Fruit fly (Drosophila melanogaster) whole organism, embryonic: ENCODE results near the gene Cpr30F.

Experiments used
- Adf1 ChIP-seq: fragments of 200-800 bp; sonication (Bioruptor generic); IDR thresholded peaks from 2 replicates; pipeline ENCODE4 v1.3.6; 2022; ENCODE audit warnings: missing biosample characterization, missing genetic modification characterization
- CG10431 ChIP-seq: fragments of 200-800 bp; sonication (Bioruptor generic); optimal IDR thresholded peaks from 3 replicates; lab custom pipeline; 2018; ENCODE audit warnings: missing biosample characterization, mild to moderate bottlenecking, missing genetic modification characterization
- CG10979 ChIP-seq: fragments of 200-800 bp; sonication (Bioruptor generic); optimal IDR thresholded peaks from 2 replicates; lab custom pipeline; 2018; ENCODE audit warnings: missing biosample characterization, mild to moderate bottlenecking, missing genetic modification characterization, moderate library complexity
- CG12219 ChIP-seq: fragments of 200-800 bp; sonication (Bioruptor generic); optimal IDR thresholded peaks from 3 replicates; lab custom pipeline; 2018; ENCODE audit warnings: missing biosample characterization, mild to moderate bottlenecking, missing genetic modification characterization
- CG13894 ChIP-seq: fragments of 200-800 bp; sonication (Bioruptor generic); optimal IDR thresholded peaks from 3 replicates; lab custom pipeline; 2018; ENCODE audit warnings: missing biosample characterization, mild to moderate bottlenecking, missing genetic modification characterization, moderate library complexity
- CG15073 ChIP-seq: fragments of 200-800 bp; sonication (Bioruptor generic); optimal IDR thresholded peaks from 2 replicates; lab custom pipeline; 2016; ENCODE audit warnings: missing biosample characterization, missing genetic modification characterization
- CG1529 ChIP-seq: fragments of 200-800 bp; sonication (Bioruptor generic); optimal IDR thresholded peaks from 3 replicates; lab custom pipeline; 2018; ENCODE audit warnings: missing biosample characterization, missing genetic modification characterization
- CG15514 ChIP-seq: fragments of 200-800 bp; sonication (Bioruptor generic); optimal IDR thresholded peaks from 3 replicates; lab custom pipeline; 2017; ENCODE audit warnings: missing biosample characterization, missing genetic modification characterization, mild to moderate bottlenecking, moderate library complexity, missing genetic modification reagents
- CG16779 ChIP-seq: fragments of 200-800 bp; sonication (Bioruptor generic); IDR thresholded peaks from 2 replicates; pipeline ENCODE4 v1.3.6; 2022; ENCODE audit warnings: missing biosample characterization, missing genetic modification characterization
- CG1792 ChIP-seq: fragments of 200-800 bp; sonication (Bioruptor generic); optimal IDR thresholded peaks from 2 replicates; lab custom pipeline; 2016; ENCODE audit warnings: missing biosample characterization, missing genetic modification characterization
- CG18619 ChIP-seq: fragments of 200-800 bp; sonication (Bioruptor generic); optimal IDR thresholded peaks from 3 replicates; lab custom pipeline; 2017; ENCODE audit warnings: missing biosample characterization, mild to moderate bottlenecking, missing genetic modification characterization
- CG2889 ChIP-seq: fragments of 200-800 bp; sonication (Bioruptor generic); IDR thresholded peaks from 3 replicates; pipeline ENCODE4 v1.3.6; 2022; ENCODE audit warnings: missing biosample characterization, missing genetic modification characterization
- CG34376 ChIP-seq: fragments of 200-800 bp; sonication (Bioruptor generic); optimal IDR thresholded peaks from 2 replicates; lab custom pipeline; 2018; ENCODE audit warnings: missing biosample characterization, mild to moderate bottlenecking, missing genetic modification characterization
- CG6813 ChIP-seq: fragments of 200-800 bp; sonication (Bioruptor generic); optimal IDR thresholded peaks from 2 replicates; lab custom pipeline; 2017; ENCODE audit warnings: missing biosample characterization, missing genetic modification characterization, mild to moderate bottlenecking, moderate library complexity, missing genetic modification reagents
- CG7271 ChIP-seq: fragments of 200-800 bp; sonication (Bioruptor generic); optimal IDR thresholded peaks from 2 replicates; lab custom pipeline; 2018; ENCODE audit warnings: missing biosample characterization, mild to moderate bottlenecking, missing genetic modification characterization, moderate library complexity
- CG7839 ChIP-seq: fragments of 200-800 bp; sonication (Bioruptor generic); optimal IDR thresholded peaks from 3 replicates; lab custom pipeline; 2018; ENCODE audit warnings: missing biosample characterization, mild to moderate bottlenecking, missing genetic modification characterization, moderate library complexity
- CG8281 ChIP-seq: fragments of 200-800 bp; sonication (Bioruptor generic); optimal IDR thresholded peaks from 2 replicates; lab custom pipeline; 2018; ENCODE audit warnings: missing biosample characterization, mild to moderate bottlenecking, missing genetic modification characterization, moderate library complexity
- Ets65A ChIP-seq: fragments of 200-800 bp; sonication (Bioruptor generic); peaks from one replicate; lab custom pipeline; 2016; ENCODE audit warnings: missing biosample characterization, missing genetic modification characterization
- Ets97D ChIP-seq: fragments of 200-800 bp; sonication (Bioruptor generic); optimal IDR thresholded peaks from 3 replicates; lab custom pipeline; 2016; ENCODE audit warnings: missing biosample characterization, missing genetic modification characterization
- Gsc ChIP-seq: fragments of 200-800 bp; sonication (Bioruptor generic); IDR thresholded peaks from 2 replicates; pipeline ENCODE4 v1.3.6; 2022; ENCODE audit warnings: missing biosample characterization, missing genetic modification characterization
- HLH3B ChIP-seq: fragments of 200-800 bp; sonication (Bioruptor generic); IDR thresholded peaks from 2 replicates; pipeline ENCODE4 v1.3.6; 2022; ENCODE audit warnings: missing biosample characterization, missing genetic modification characterization
- MESR4 ChIP-seq: fragments of 200-800 bp; sonication (Bioruptor generic); optimal IDR thresholded peaks from 2 replicates; lab custom pipeline; 2018; ENCODE audit warnings: missing biosample characterization, mild to moderate bottlenecking, missing genetic modification characterization, moderate library complexity
- Med ChIP-seq: fragments of 200-800 bp; sonication (Bioruptor generic); peaks from one replicate; lab custom pipeline; 2016; ENCODE audit warnings: missing biosample characterization, missing genetic modification characterization, mild to moderate bottlenecking, inconsistent platforms, moderate library complexity
- Opbp ChIP-seq: fragments of 200-800 bp; sonication (Bioruptor generic); IDR thresholded peaks from 3 replicates; pipeline ENCODE4 v1.3.6; 2022; ENCODE audit warnings: missing biosample characterization, missing genetic modification characterization; ENCODE audit not compliant: partially characterized antibody
- Sry-β ChIP-seq: fragments of 200-800 bp; sonication (Bioruptor generic); optimal IDR thresholded peaks from 2 replicates; lab custom pipeline; 2018; ENCODE audit warnings: missing biosample characterization, mild to moderate bottlenecking, missing genetic modification characterization, moderate library complexity
- bbx ChIP-seq: fragments of 200-800 bp; sonication (Bioruptor generic); IDR thresholded peaks from 2 replicates; pipeline ENCODE4 v1.3.6; 2022; ENCODE audit warnings: missing biosample characterization, missing genetic modification characterization; ENCODE audit not compliant: partially characterized antibody
- caup ChIP-seq: fragments of 200-800 bp; sonication (Bioruptor generic); optimal IDR thresholded peaks from 3 replicates; lab custom pipeline; 2017; ENCODE audit warnings: missing biosample characterization, mild to moderate bottlenecking, missing genetic modification characterization, moderate library complexity; ENCODE audit not compliant: severe bottlenecking
- cg ChIP-seq: fragments of 200-800 bp; sonication (Bioruptor generic); optimal IDR thresholded peaks from 3 replicates; lab custom pipeline; 2019; ENCODE audit warnings: missing biosample characterization, mild to moderate bottlenecking, missing genetic modification characterization, moderate library complexity
- corto ChIP-seq: fragments of 200-800 bp; sonication (Bioruptor generic); optimal IDR thresholded peaks from 2 replicates; lab custom pipeline; 2016; ENCODE audit warnings: missing biosample characterization, mild to moderate bottlenecking, missing genetic modification characterization, moderate library complexity
- eve ChIP-seq, 2 experiments: fragments of >200 bp; optimal IDR thresholded peaks; 2 replicates each; lab custom pipeline; 2017; ENCODE audit warnings: missing biosample characterization in 2 of 2, missing genetic modification characterization in 2 of 2
- fd96Cb ChIP-seq: fragments of 200-800 bp; sonication (Bioruptor generic); optimal IDR thresholded peaks from 2 replicates; lab custom pipeline; 2018; ENCODE audit warnings: missing biosample characterization, mild to moderate bottlenecking, missing genetic modification characterization, moderate library complexity
- gce ChIP-seq: fragments of 200-800 bp; sonication (Bioruptor generic); IDR thresholded peaks from 3 replicates; pipeline ENCODE4 v1.3.6; 2022; ENCODE audit warnings: missing biosample characterization, missing genetic modification characterization
- gcm ChIP-seq: fragments of 200-800 bp; sonication (Bioruptor generic); optimal IDR thresholded peaks from 2 replicates; lab custom pipeline; 2019; ENCODE audit warnings: missing biosample characterization, mild to moderate bottlenecking, missing genetic modification characterization, moderate library complexity
- gsb ChIP-seq: fragments of 200-800 bp; sonication (Bioruptor generic); IDR thresholded peaks from 2 replicates; pipeline ENCODE4 v1.3.6; 2022; ENCODE audit warnings: missing biosample characterization, missing genetic modification characterization
- ham ChIP-seq: fragments of 200-800 bp; sonication (Bioruptor generic); IDR thresholded peaks from 2 replicates; pipeline ENCODE4 v1.3.6; 2022; ENCODE audit warnings: missing biosample characterization, missing genetic modification characterization
- jigr1 ChIP-seq: fragments of 200-800 bp; sonication (Bioruptor generic); IDR thresholded peaks from 3 replicates; pipeline ENCODE4 v1.3.6; 2022; ENCODE audit warnings: missing biosample characterization, missing genetic modification characterization
- lab ChIP-seq: fragments of 200-800 bp; sonication (Bioruptor generic); optimal IDR thresholded peaks from 3 replicates; lab custom pipeline; 2017; ENCODE audit warnings: missing biosample characterization, missing genetic modification characterization, mild to moderate bottlenecking, moderate library complexity, missing genetic modification reagents
- lilli ChIP-seq: fragments of 200-800 bp; sonication (Bioruptor generic); optimal IDR thresholded peaks from 3 replicates; lab custom pipeline; 2016; ENCODE audit warnings: missing biosample characterization, missing genetic modification characterization
- lmd ChIP-seq: fragments of 200-800 bp; sonication (Bioruptor generic); IDR thresholded peaks from 2 replicates; pipeline ENCODE4 v1.3.6; 2022; ENCODE audit warnings: missing biosample characterization, missing genetic modification characterization
- mld ChIP-seq: fragments of 200-800 bp; sonication (Bioruptor generic); IDR thresholded peaks from 3 replicates; pipeline ENCODE4 v1.3.6; 2022; ENCODE audit warnings: missing biosample characterization, missing genetic modification characterization; ENCODE audit not compliant: partially characterized antibody
- pita ChIP-seq: fragments of 200-800 bp; sonication (Bioruptor generic); optimal IDR thresholded peaks from 2 replicates; lab custom pipeline; 2017; ENCODE audit warnings: missing biosample characterization, mild to moderate bottlenecking, missing genetic modification characterization
- pzg ChIP-seq: fragments of 200-800 bp; sonication (Bioruptor generic); optimal IDR thresholded peaks from 3 replicates; lab custom pipeline; 2018; ENCODE audit warnings: missing biosample characterization, mild to moderate bottlenecking, missing genetic modification characterization, moderate library complexity
- sd ChIP-seq: fragments of 200-800 bp; sonication (Bioruptor generic); optimal IDR thresholded peaks from 3 replicates; lab custom pipeline; 2018; ENCODE audit warnings: missing biosample characterization, mild to moderate bottlenecking, missing genetic modification characterization, moderate library complexity
- sim ChIP-seq: fragments of 200-800 bp; sonication (Bioruptor generic); IDR thresholded peaks from 2 replicates; pipeline ENCODE4 v1.3.6; 2022; ENCODE audit warnings: missing biosample characterization, missing genetic modification characterization
- ttk ChIP-seq: fragments of 200-800 bp; sonication (Bioruptor generic); IDR thresholded peaks from 2 replicates; pipeline ENCODE4 v2.1.2; 2022; ENCODE audit warnings: missing biosample characterization, missing genetic modification characterization
- unc-4 ChIP-seq: fragments of 200-800 bp; sonication (Bioruptor generic); IDR thresholded peaks from 2 replicates; pipeline ENCODE4 v1.3.6; 2022; ENCODE audit warnings: missing biosample characterization, missing genetic modification characterization; ENCODE audit not compliant: partially characterized antibody

The Cpr30F gene

dm6 chr2L:9919218-9919617 lies 13.7 kb downstream of the Cpr30F start:
- TF ChIP-seq Ets97D (GFP tag; lab: Kevin White, UChicago) (no peak), jigr1 (GFP tag; lab: Robert Waterston, UW) (0 out of 3 replicates have a peak, but pooled peaks have one; percentile 37), mld (GFP tag; lab: Robert Waterston, UW) (no peak), pzg (no peak), Gsc (GFP tag; lab: Robert Waterston, UW) (no peak), Ets65A (peak; percentile 67), gsb (peak; percentile 26; the same call in 1 of the 2 replicates), Adf1 (no peak), Opbp (GFP tag; lab: Robert Waterston, UW) (peak; percentile 46; the same call in 1 of the 3 replicates), bbx (GFP tag; lab: Robert Waterston, UW) (0 out of 2 replicates have a peak, but pooled peaks have one; percentile 26), Med (GFP tag; lab: Kevin White, UChicago) (peak; percentile 56)

- TF ChIP-seq CG7271 (no peak), CG10431 (GFP tag; lab: Kevin White, UChicago) (peak; percentile 57), CG8281 (tag; lab: Kevin White, UChicago) (no peak), unc-4 (GFP tag; lab: Robert Waterston, UW) (peak; percentile 80), ham (GFP tag; lab: Robert Waterston, UW) (no peak), CG10979 (peak; percentile 58), CG1792 (GFP tag; lab: Kevin White, UChicago) (no peak), CG16779 (GFP tag; lab: Robert Waterston, UW) (0 out of 2 replicates have a peak, but pooled peaks have one; percentile 13), Sry-β (GFP tag; lab: Kevin White, UChicago) (no peak), lab (GFP tag; lab: Kevin White, UChicago) (peak; percentile 40), CG7839 (tag; lab: Kevin White, UChicago) (peak; percentile 76), CG12219 (GFP tag; lab: Kevin White, UChicago) (peak; percentile 59), CG13894 (peak; percentile 53), HLH3B (GFP tag; lab: Robert Waterston, UW) (no peak; the same call in 1 of the 2 replicates), CG15514 (GFP tag; lab: Kevin White, UChicago) (peak; percentile 64), gcm (GFP tag; lab: Kevin White, UChicago) (peak; percentile 38), corto (no peak), CG1529 (peak; percentile 49), sim (GFP tag; lab: Robert Waterston, UW) (no peak; the same call in 1 of the 2 replicates), CG34376 (peak; percentile 3), MESR4 (GFP tag; lab: Kevin White, UChicago) (peak; percentile 97), pita (GFP tag; lab: Kevin White, UChicago) (no peak), CG15073 (no peak), cg (GFP tag; lab: Kevin White, UChicago) (no peak), CG2889 (GFP tag; lab: Robert Waterston, UW) (0 out of 3 replicates have a peak, but pooled peaks have one; percentile 28), lmd (GFP tag; lab: Robert Waterston, UW) (peak; percentile 60; the same call in 1 of the 2 replicates), CG6813 (GFP tag; lab: Kevin White, UChicago) (peak; percentile 23), CG18619 (peak; percentile 69), lilli (GFP tag; lab: Kevin White, UChicago) (peak; percentile 80), ttk (GFP tag; lab: Robert Waterston, UW) (no peak; the same call in 1 of the 2 replicates), eve (GFP tag; optimal IDR thresholded peaks at IDR 0.05; lab: Kevin White, UChicago) (no peak), caup (GFP tag; lab: Kevin White, UChicago) (peak; percentile 59), gce (GFP tag; lab: Robert Waterston, UW) (no peak), fd96Cb (tag; lab: Kevin White, UChicago) (peak; percentile 48), sd (peak; percentile 15)
Measured at dm6 chr2L:9918020-9918959, 14.7 kb downstream of the Cpr30F start, which contains the start of the genes CG5885 and CG4598. Gene CG5885, minus strand, starts transcription at chr2L:9918330. Gene CG4598, plus strand, starts transcription at chr2L:9918618.
